Fruit fly (Drosophila melanogaster) Kc167 (cell line): ENCODE data around the gene PDZ-GEF.

Experiments used
- Myc ChIP-seq: fragments of >200 bp; optimal IDR thresholded peaks from 2 replicates; lab custom pipeline; 2017; ENCODE audit warnings: missing external identifiers
- Sin3A ChIP-seq: fragments of >200 bp; optimal IDR thresholded peaks from 2 replicates; lab custom pipeline; 2018; ENCODE audit warnings: missing external identifiers
- h ChIP-seq: fragments of >200 bp; optimal IDR thresholded peaks from 3 replicates; lab custom pipeline; 2018; ENCODE audit warnings: missing external identifiers
- insv ChIP-seq: fragments of >200 bp; optimal IDR thresholded peaks from 3 replicates; lab custom pipeline; 2018; ENCODE audit warnings: missing external identifiers
- psq ChIP-seq: fragments of >200 bp; optimal IDR thresholded peaks from 2 replicates; lab custom pipeline; 2017; ENCODE audit warnings: missing external identifiers
- ttk ChIP-seq: sonication (Bioruptor generic); optimal IDR thresholded peaks from 2 replicates; lab custom pipeline; 2017; ENCODE audit warnings: missing external identifiers

PDZ-GEF gene

dm6 chr2L:6323536-6324385, at the start of gene PDZ-GEF:
PDZ-GEF (plus strand) TSS chr2L:6323767.
- no peak for TF ChIP-seq psq (lab: Kevin White, UChicago)
- no peak for TF ChIP-seq h (lab: Kevin White, UChicago)
- no peak for TF ChIP-seq ttk (lab: Kevin White, UChicago)
- TF ChIP-seq Myc (lab: Kevin White, UChicago): no peak
- no peak for TF ChIP-seq Sin3A (lab: Kevin White, UChicago)
- no peak for TF ChIP-seq insv (lab: Kevin White, UChicago)

dm6 chr2L:6273963-6274834, 49.4 kb upstream of the PDZ-GEF start:
- TF ChIP-seq ttk (lab: Kevin White, UChicago): no peak
- TF ChIP-seq Sin3A (lab: Kevin White, UChicago): no peak
- TF ChIP-seq h (lab: Kevin White, UChicago): no peak

DNA sequence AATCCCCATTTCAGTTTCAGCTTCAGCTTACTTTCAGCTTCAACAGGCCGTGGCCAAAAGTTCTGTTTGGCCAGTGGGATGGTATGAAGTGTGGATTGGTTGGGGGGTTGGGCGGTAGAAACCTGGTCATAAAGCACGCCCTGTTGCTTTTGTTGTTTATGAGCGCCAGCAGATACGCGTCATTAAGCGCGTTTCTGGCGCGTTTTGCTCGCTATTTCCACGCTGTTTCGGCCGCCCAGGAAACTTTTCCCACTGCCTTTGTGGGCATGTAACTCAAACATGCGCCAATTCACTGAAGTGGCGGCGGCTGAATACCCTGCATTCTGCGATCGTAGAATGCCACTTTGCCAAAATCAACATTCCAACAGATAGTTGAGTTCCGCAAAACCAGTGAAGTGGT, 47.6 kb upstream of the PDZ-GEF start:
- no peak for TF ChIP-seq h (lab: Kevin White, UChicago)
- TF ChIP-seq Sin3A (lab: Kevin White, UChicago): no peak
- no peak for TF ChIP-seq psq (lab: Kevin White, UChicago)
- TF ChIP-seq ttk (lab: Kevin White, UChicago): no peak
- TF ChIP-seq Myc (lab: Kevin White, UChicago): no peak
- TF ChIP-seq insv (lab: Kevin White, UChicago): no peak

DNA sequence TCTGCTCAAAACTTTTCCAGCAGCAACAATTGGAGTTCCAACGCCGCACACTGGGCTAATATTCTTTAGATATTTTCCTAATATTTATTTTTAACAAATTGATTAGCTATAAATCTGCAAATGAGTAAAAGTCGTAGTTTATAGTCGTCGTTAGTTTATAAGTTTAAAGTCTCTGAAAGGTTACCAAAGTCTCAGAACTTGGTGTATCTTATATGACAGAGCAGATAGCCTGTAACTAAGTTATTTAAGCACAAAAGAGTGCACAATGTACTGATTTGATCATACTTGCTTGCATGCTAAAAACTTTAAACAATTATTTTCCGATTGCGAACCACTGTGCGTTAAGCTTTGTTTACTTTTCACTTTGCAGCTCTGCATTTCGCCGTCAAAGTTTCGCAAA, 46.8 kb upstream of the PDZ-GEF start:
- no peak for TF ChIP-seq psq (lab: Kevin White, UChicago)
- no peak for TF ChIP-seq insv (lab: Kevin White, UChicago)
- TF ChIP-seq Myc (lab: Kevin White, UChicago): no peak
- no peak for TF ChIP-seq Sin3A (lab: Kevin White, UChicago)
- no peak for TF ChIP-seq ttk (lab: Kevin White, UChicago)
- no peak for TF ChIP-seq h (lab: Kevin White, UChicago)

DNA sequence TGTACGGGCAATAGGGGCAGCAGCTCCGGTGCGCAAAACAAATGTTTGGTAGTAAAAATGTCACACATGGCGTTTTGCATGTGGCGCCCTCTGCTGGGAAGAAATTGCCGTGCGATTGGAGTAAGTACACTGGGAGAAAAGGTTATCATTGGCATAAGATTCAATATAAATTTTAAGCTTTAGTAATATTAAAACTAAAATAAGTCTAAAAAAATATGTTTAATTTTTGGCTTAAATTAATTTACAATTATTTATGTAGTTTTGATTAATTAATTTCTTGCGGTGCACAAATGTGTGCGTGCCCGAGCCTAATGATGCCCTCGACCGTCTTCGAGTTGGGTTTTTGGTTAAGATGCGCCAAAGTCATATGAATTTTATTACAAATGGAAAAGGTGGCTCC, 43.2 kb upstream of the PDZ-GEF start:
- TF ChIP-seq ttk (lab: Kevin White, UChicago): no peak
- no peak for TF ChIP-seq insv (lab: Kevin White, UChicago)
- no peak for TF ChIP-seq Sin3A (lab: Kevin White, UChicago)
- no peak for TF ChIP-seq Myc (lab: Kevin White, UChicago)
- no peak for TF ChIP-seq h (lab: Kevin White, UChicago)
- no peak for TF ChIP-seq psq (lab: Kevin White, UChicago)

- TF ChIP-seq ttk (lab: Kevin White, UChicago) (no peak), Myc (lab: Kevin White, UChicago) (no peak), h (lab: Kevin White, UChicago) (no peak), psq (lab: Kevin White, UChicago) (no peak), Sin3A (lab: Kevin White, UChicago) (no peak), insv (lab: Kevin White, UChicago) (no peak)
Measured at dm6 chr2L:6283376-6283775, 40.2 kb upstream of the PDZ-GEF start.

DNA sequence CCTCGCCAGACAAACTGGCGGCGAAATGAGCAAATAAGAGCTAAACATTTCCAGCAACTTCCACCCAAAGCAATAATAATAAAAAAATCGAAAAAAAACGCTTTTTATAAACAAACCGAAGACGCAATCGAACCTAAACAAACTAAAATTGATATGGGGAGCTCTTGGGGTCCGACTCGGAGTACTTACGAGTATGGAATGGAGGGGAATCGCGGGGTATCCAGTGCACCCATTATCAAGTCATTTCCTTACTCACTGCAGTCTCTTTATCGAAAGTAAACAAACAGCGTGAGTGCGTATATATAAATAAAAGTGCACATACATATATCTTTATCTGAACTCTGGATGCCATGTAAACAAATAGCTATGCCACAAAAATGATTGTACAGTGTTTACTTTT, 32.0 kb upstream of the PDZ-GEF start:
- TF ChIP-seq ttk (lab: Kevin White, UChicago): no peak
- TF ChIP-seq psq (lab: Kevin White, UChicago): no peak
- no peak for TF ChIP-seq Myc (lab: Kevin White, UChicago)
- no peak for TF ChIP-seq h (lab: Kevin White, UChicago)
- TF ChIP-seq Sin3A (lab: Kevin White, UChicago): no peak
- no peak for TF ChIP-seq insv (lab: Kevin White, UChicago)

DNA sequence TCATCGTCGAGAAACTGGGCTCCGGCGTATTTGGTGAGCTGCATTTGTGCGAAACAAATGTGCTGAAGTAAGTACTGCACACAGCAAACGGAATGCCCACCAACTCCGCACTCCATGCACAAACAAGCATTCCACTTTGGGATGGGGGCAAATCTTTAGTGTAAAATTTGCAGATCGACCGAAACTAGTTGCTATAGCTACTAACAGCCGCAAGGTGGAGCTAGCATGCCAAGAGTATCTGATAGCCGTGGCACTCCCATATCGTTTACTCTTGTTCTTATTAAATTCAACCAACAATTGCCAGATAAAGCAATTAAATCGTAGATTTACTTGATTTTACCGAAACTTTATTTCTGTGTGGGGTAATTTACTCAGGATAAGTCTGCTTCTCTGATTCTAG, 22.0 kb upstream of the PDZ-GEF start:
- TF ChIP-seq h (lab: Kevin White, UChicago) (no peak), ttk (lab: Kevin White, UChicago) (no peak), Myc (lab: Kevin White, UChicago) (no peak), psq (lab: Kevin White, UChicago) (no peak), insv (lab: Kevin White, UChicago) (no peak), Sin3A (lab: Kevin White, UChicago) (no peak)

DNA sequence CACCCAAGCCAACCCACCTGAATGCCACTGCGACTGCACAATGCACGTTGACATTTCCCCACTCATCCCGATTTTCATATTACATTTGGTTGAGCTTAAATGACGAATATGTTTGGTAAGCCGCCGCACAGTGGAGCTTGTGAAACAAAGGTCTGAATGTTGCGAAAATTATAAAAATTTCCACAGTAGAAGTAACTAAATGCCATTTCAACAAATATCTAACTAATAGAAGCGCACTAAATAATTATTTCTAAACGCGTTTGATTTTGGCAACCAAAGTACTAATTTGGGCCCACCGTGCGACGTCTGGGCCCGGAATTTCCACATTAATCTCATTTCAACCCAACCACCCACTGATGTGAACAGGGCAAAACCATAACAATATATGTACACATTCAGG, 16.7 kb upstream of the PDZ-GEF start:
- TF ChIP-seq h (lab: Kevin White, UChicago): no peak
- no peak for TF ChIP-seq ttk (lab: Kevin White, UChicago)
- no peak for TF ChIP-seq Myc (lab: Kevin White, UChicago)
- TF ChIP-seq Sin3A (lab: Kevin White, UChicago): no peak
- TF ChIP-seq insv (lab: Kevin White, UChicago): no peak
- no peak for TF ChIP-seq psq (lab: Kevin White, UChicago)

dm6 chr2L:6308651-6309050, 14.9 kb upstream of the PDZ-GEF start, which contains the start of the genes CG43922 and CG13984:
CG43922 (minus strand) TSS chr2L:6308751.
CG13984 (plus strand) TSS chr2L:6308819.
- TF ChIP-seq psq (lab: Kevin White, UChicago): no peak
- TF ChIP-seq insv (lab: Kevin White, UChicago): no peak
- TF ChIP-seq ttk (lab: Kevin White, UChicago): no peak
- TF ChIP-seq Sin3A (lab: Kevin White, UChicago): no peak
- TF ChIP-seq Myc (lab: Kevin White, UChicago): no peak
- TF ChIP-seq h (lab: Kevin White, UChicago): no peak

- TF ChIP-seq h (lab: Kevin White, UChicago) (no peak), ttk (lab: Kevin White, UChicago) (no peak), Myc (lab: Kevin White, UChicago) (no peak), insv (lab: Kevin White, UChicago) (no peak), Sin3A (lab: Kevin White, UChicago) (no peak), psq (lab: Kevin White, UChicago) (no peak)
Measured at dm6 chr2L:6309879-6310278, 13.7 kb upstream of the PDZ-GEF start.
